Worm (Caenorhabditis elegans) whole organism, L1 larva: Measurements from ENCODE around the gene R03A10.5.

Source experiments
- ama-1 ChIP-seq: fragments of 150-350 bp; optimal IDR thresholded peaks from 2 replicates; lab custom pipeline; 2014
- ceh-82 ChIP-seq, 3 experiments: fragments of 150-350 bp in 1 of 3; sonication (generic microtip) in 2 of 3; optimal IDR thresholded peaks; 2 replicates each; lab custom pipeline; 2014 to 2017; ENCODE audit warnings: missing biosample characterization in 3 of 3, missing genetic modification characterization in 3 of 3
- elt-2 ChIP-seq: sonication (generic microtip); optimal IDR thresholded peaks from 2 replicates; lab custom pipeline; 2016; ENCODE audit warnings: missing genetic modification characterization, mild to moderate bottlenecking, inconsistent platforms, missing compliant biosample characterization, missing genetic modification reagents
- lin-39 ChIP-seq: fragments of 150-350 bp; optimal IDR thresholded peaks from 2 replicates; lab custom pipeline; 2014; ENCODE audit warnings: missing biosample characterization, missing genetic modification reagents, missing genetic modification characterization
- lsy-2 ChIP-seq, 2 experiments: fragments of 150-350 bp; optimal IDR thresholded peaks; 2 replicates each; lab custom pipeline; 2014; ENCODE audit warnings: missing biosample characterization in 2 of 2, missing genetic modification characterization in 2 of 2
- nhr-237 ChIP-seq: fragments of 150-350 bp; optimal IDR thresholded peaks from 2 replicates; lab custom pipeline; 2014; ENCODE audit warnings: missing biosample characterization, missing genetic modification characterization
- nhr-76 ChIP-seq: sonication (generic microtip); optimal IDR thresholded peaks from 2 replicates; lab custom pipeline; 2017; ENCODE audit warnings: missing biosample characterization, missing genetic modification characterization
- nhr-90 ChIP-seq: sonication (generic microtip); optimal IDR thresholded peaks from 2 replicates; lab custom pipeline; 2016; ENCODE audit warnings: mild to moderate bottlenecking, missing genetic modification characterization, missing compliant biosample characterization; ENCODE audit not compliant: poor library complexity
- pqm-1 ChIP-seq: sonication (generic microtip); optimal IDR thresholded peaks from 3 replicates; lab custom pipeline; 2017; ENCODE audit warnings: missing biosample characterization, missing genetic modification characterization
- rnt-1 ChIP-seq: sonication (generic microtip); optimal IDR thresholded peaks from 2 replicates; lab custom pipeline; 2016; ENCODE audit warnings: mild to moderate bottlenecking, missing genetic modification characterization, moderate library complexity, missing compliant biosample characterization
- snpc-4 ChIP-seq: fragments of 150-350 bp; optimal IDR thresholded peaks from 2 replicates; lab custom pipeline; 2014; ENCODE audit warnings: missing biosample characterization, missing genetic modification characterization
- zag-1 ChIP-seq: fragments of 150-350 bp; optimal IDR thresholded peaks from 2 replicates; lab custom pipeline; 2014; ENCODE audit warnings: missing biosample characterization, missing genetic modification characterization
- ztf-11 ChIP-seq, 2 experiments: sonication (generic microtip); optimal IDR thresholded peaks; 2 replicates each; lab custom pipeline; 2016 to 2017; ENCODE audit warnings: missing genetic modification characterization in 2 of 2, missing biosample characterization in 1 of 2, missing compliant biosample characterization in 1 of 2

- TF ChIP-seq elt-2 (tag; lab: Kevin White, UChicago) (no peak), lin-39 (no peak), lsy-2 (tag; optimal IDR thresholded peaks at IDR 0.05; lab: Kevin White, UChicago) (no peak), ztf-11 (tag; optimal IDR thresholded peaks at IDR 0.05; lab: Kevin White, UChicago) (no peak), nhr-90 (tag; lab: Kevin White, UChicago) (no peak), nhr-76 (tag; lab: Kevin White, UChicago) (no peak), snpc-4 (tag; lab: Kevin White, UChicago) (no peak), rnt-1 (tag; lab: Kevin White, UChicago) (no peak), ceh-82 (tag; optimal IDR thresholded peaks at IDR 0.05; lab: Kevin White, UChicago) (no peak), nhr-237 (no peak), ama-1 (no peak), zag-1 (tag; lab: Kevin White, UChicago) (no peak), pqm-1 (no peak)
These were observed 19.5 kb downstream of the R03A10.5 start, which contains the start of gene sprr-1 for ce11 chrX:15466032-15466431.
